Fruit fly (Drosophila melanogaster) whole organism, prepupa: ENCODE data around the gene CG31524.
A peak's percentile ranks its signal among the peaks of the same experiment; 100 is the strongest.

Experiments used
- CG10631 ChIP-seq: fragments of 200-800 bp; sonication (Bioruptor generic); optimal IDR thresholded peaks from 2 replicates; lab custom pipeline; 2016; ENCODE audit warnings: missing biosample characterization, missing genetic modification characterization
- CG10669 ChIP-seq: fragments of 200-800 bp; sonication (Bioruptor generic); optimal IDR thresholded peaks from 3 replicates; lab custom pipeline; 2018; ENCODE audit warnings: missing biosample characterization, mild to moderate bottlenecking, missing genetic modification characterization, moderate library complexity
- CG11294 ChIP-seq: fragments of 200-800 bp; sonication (Bioruptor generic); IDR thresholded peaks from 2 replicates; pipeline ENCODE4 v1.3.6; 2022; ENCODE audit warnings: missing biosample characterization, missing genetic modification characterization
- CG11762 ChIP-seq: fragments of 200-800 bp; sonication (Bioruptor generic); optimal IDR thresholded peaks from 3 replicates; lab custom pipeline; 2016; ENCODE audit warnings: missing biosample characterization, missing genetic modification characterization; ENCODE audit not compliant: insufficient read depth
- CG15336 ChIP-seq: fragments of 200-800 bp; sonication (Bioruptor generic); IDR thresholded peaks from 2 replicates; pipeline ENCODE4 v1.3.6; 2022; ENCODE audit warnings: missing biosample characterization, missing genetic modification characterization
- CG16779 ChIP-seq: fragments of 200-800 bp; sonication (Bioruptor generic); optimal IDR thresholded peaks from 3 replicates; lab custom pipeline; 2017; ENCODE audit warnings: missing biosample characterization, mild to moderate bottlenecking, missing genetic modification characterization
- CG3032 ChIP-seq: fragments of 200-800 bp; optimal IDR thresholded peaks from 2 replicates; lab custom pipeline; 2019; ENCODE audit warnings: missing biosample characterization, mild to moderate bottlenecking, missing genetic modification characterization, moderate library complexity
- CG31627 ChIP-seq: fragments of 200-800 bp; sonication (Bioruptor generic); optimal IDR thresholded peaks from 3 replicates; lab custom pipeline; 2016; ENCODE audit warnings: missing biosample characterization, missing genetic modification characterization
- CG32006 ChIP-seq: fragments of 200-800 bp; sonication (Bioruptor generic); optimal IDR thresholded peaks from 3 replicates; lab custom pipeline; 2017; ENCODE audit warnings: missing biosample characterization, mild to moderate bottlenecking, missing genetic modification characterization
- CG6808 ChIP-seq: fragments of 200-800 bp; sonication (Bioruptor generic); optimal IDR thresholded peaks from 3 replicates; lab custom pipeline; 2017; ENCODE audit warnings: missing biosample characterization, missing genetic modification characterization, mild to moderate bottlenecking, moderate library complexity, missing genetic modification reagents
- CG6854 ChIP-seq: fragments of 200-800 bp; sonication (Bioruptor generic); optimal IDR thresholded peaks from 2 replicates; lab custom pipeline; 2017; ENCODE audit warnings: missing biosample characterization, mild to moderate bottlenecking, missing genetic modification characterization
- CG8319 ChIP-seq: fragments of 200-800 bp; sonication (Bioruptor generic); optimal IDR thresholded peaks from 3 replicates; lab custom pipeline; 2016; ENCODE audit warnings: missing biosample characterization, missing genetic modification characterization
- CG9139 ChIP-seq: fragments of 200-800 bp; sonication (Bioruptor generic); optimal IDR thresholded peaks from 3 replicates; lab custom pipeline; 2017; ENCODE audit warnings: missing biosample characterization, mild to moderate bottlenecking, missing genetic modification characterization
- Eip75B ChIP-seq: fragments of 200-800 bp; sonication (Bioruptor generic); optimal IDR thresholded peaks from 3 replicates; lab custom pipeline; 2016; ENCODE audit warnings: missing biosample characterization, missing genetic modification characterization
- Eip78C ChIP-seq: fragments of 200-800 bp; sonication (Bioruptor generic); peaks from one replicate; lab custom pipeline; 2016; ENCODE audit warnings: missing biosample characterization, missing genetic modification characterization
- Ets96B ChIP-seq: fragments of 200-800 bp; optimal IDR thresholded peaks from 2 replicates; lab custom pipeline; 2019; ENCODE audit warnings: missing biosample characterization, mild to moderate bottlenecking, missing genetic modification characterization, moderate library complexity
- Hr38 ChIP-seq: sonication (Bioruptor generic); optimal IDR thresholded peaks from 2 replicates; lab custom pipeline; 2016; ENCODE audit warnings: missing biosample characterization, missing genetic modification characterization
- Hr39 ChIP-seq: fragments of 200-800 bp; sonication (Bioruptor generic); optimal IDR thresholded peaks from 2 replicates; lab custom pipeline; 2016; ENCODE audit warnings: missing biosample characterization, missing genetic modification characterization
- Hr4 ChIP-seq: fragments of 200-800 bp; sonication (Bioruptor generic); optimal IDR thresholded peaks from 3 replicates; lab custom pipeline; 2016; ENCODE audit warnings: missing biosample characterization, missing genetic modification characterization
- Lpt ChIP-seq: fragments of 200-800 bp; sonication (Bioruptor generic); optimal IDR thresholded peaks from 3 replicates; lab custom pipeline; 2016; ENCODE audit warnings: missing biosample characterization, missing genetic modification characterization
- Met ChIP-seq: fragments of 200-800 bp; sonication (Bioruptor generic); optimal IDR thresholded peaks from 3 replicates; lab custom pipeline; 2016; ENCODE audit warnings: missing biosample characterization, missing genetic modification characterization
- OdsH ChIP-seq: fragments of 200-800 bp; sonication (Bioruptor generic); optimal IDR thresholded peaks from 3 replicates; lab custom pipeline; 2016; ENCODE audit warnings: missing biosample characterization, missing genetic modification characterization
- Sox102F ChIP-seq: fragments of 200-800 bp; sonication (Bioruptor generic); optimal IDR thresholded peaks from 2 replicates; lab custom pipeline; 2016; ENCODE audit warnings: missing biosample characterization, mild to moderate bottlenecking, missing genetic modification characterization
- Sox14 ChIP-seq: fragments of 200-800 bp; sonication (Bioruptor generic); optimal IDR thresholded peaks from 3 replicates; lab custom pipeline; 2016; ENCODE audit warnings: missing biosample characterization, missing genetic modification characterization
- Sox15 ChIP-seq: fragments of 200-800 bp; sonication (Bioruptor generic); optimal IDR thresholded peaks from 3 replicates; lab custom pipeline; 2016; ENCODE audit warnings: missing biosample characterization, missing genetic modification characterization
- acj6 ChIP-seq: fragments of 200-800 bp; sonication (Bioruptor generic); optimal IDR thresholded peaks from 3 replicates; lab custom pipeline; 2016; ENCODE audit warnings: missing biosample characterization, missing genetic modification characterization
- cyc ChIP-seq: fragments of 200-800 bp; sonication (Bioruptor generic); optimal IDR thresholded peaks from 3 replicates; lab custom pipeline; 2016; ENCODE audit warnings: missing biosample characterization, missing genetic modification characterization
- dac ChIP-seq: fragments of 200-800 bp; sonication (Bioruptor generic); optimal IDR thresholded peaks from 2 replicates; lab custom pipeline; 2017; ENCODE audit warnings: missing biosample characterization, mild to moderate bottlenecking, missing genetic modification characterization
- dsx ChIP-seq: fragments of 200-800 bp; optimal IDR thresholded peaks from 3 replicates; lab custom pipeline; 2019; ENCODE audit warnings: missing biosample characterization, mild to moderate bottlenecking, missing genetic modification characterization, moderate library complexity; ENCODE audit not compliant: poor library complexity, severe bottlenecking
- eg ChIP-seq: fragments of 200-800 bp; sonication (Bioruptor generic); IDR thresholded peaks from 3 replicates; pipeline ENCODE4 v1.3.6; 2022; ENCODE audit warnings: missing biosample characterization, missing genetic modification characterization
- fd59A ChIP-seq: fragments of 200-800 bp; sonication (Bioruptor generic); optimal IDR thresholded peaks from 2 replicates; lab custom pipeline; 2017; ENCODE audit warnings: missing biosample characterization, mild to moderate bottlenecking, missing genetic modification characterization, missing genetic modification reagents
- fd85E ChIP-seq: fragments of 200-800 bp; sonication (Bioruptor generic); optimal IDR thresholded peaks from 3 replicates; lab custom pipeline; 2016; ENCODE audit warnings: missing biosample characterization, missing genetic modification characterization
- fkh ChIP-seq: fragments of 200-800 bp; sonication (Bioruptor generic); optimal IDR thresholded peaks from 3 replicates; lab custom pipeline; 2017; ENCODE audit warnings: missing biosample characterization, mild to moderate bottlenecking, missing genetic modification characterization, moderate library complexity
- lz ChIP-seq: fragments of 200-800 bp; sonication (Bioruptor generic); optimal IDR thresholded peaks from 3 replicates; lab custom pipeline; 2016; ENCODE audit warnings: missing biosample characterization, missing genetic modification characterization
- salr ChIP-seq, 2 experiments: fragments of 200-800 bp; sonication (Bioruptor generic); optimal IDR thresholded peaks; 3 replicates each; lab custom pipeline; 2016 to 2018; ENCODE audit warnings: missing biosample characterization in 2 of 2, missing genetic modification characterization in 2 of 2, mild to moderate bottlenecking in 1 of 2
- spab ChIP-seq: fragments of 200-800 bp; sonication (Bioruptor generic); optimal IDR thresholded peaks from 2 replicates; lab custom pipeline; 2017; ENCODE audit warnings: missing biosample characterization, mild to moderate bottlenecking, missing genetic modification characterization, missing genetic modification reagents
- svp ChIP-seq: fragments of 200-800 bp; sonication (Bioruptor generic); peaks from one replicate; lab custom pipeline; 2016; ENCODE audit warnings: missing biosample characterization, missing genetic modification characterization
- topi ChIP-seq: fragments of 200-800 bp; sonication (Bioruptor generic); optimal IDR thresholded peaks from 3 replicates; lab custom pipeline; 2016; ENCODE audit warnings: missing biosample characterization, missing genetic modification characterization
- vri ChIP-seq: fragments of 200-800 bp; sonication (Bioruptor generic); optimal IDR thresholded peaks from 3 replicates; lab custom pipeline; 2016; ENCODE audit warnings: missing biosample characterization, mild to moderate bottlenecking, missing genetic modification characterization

Gene CG31524

dm6 chr3R:30540196-30540595 lies 26.0 kb upstream of the CG31524 start (continued):
- TF ChIP-seq vri (GFP tag; lab: Kevin White, UChicago) (no peak), fd85E (GFP tag; lab: Kevin White, UChicago) (no peak), CG16779 (tag; lab: Kevin White, UChicago) (peak; percentile 9), Sox14 (GFP tag; lab: Kevin White, UChicago) (peak; percentile 58), Hr38 (no peak), fd59A (GFP tag; lab: Kevin White, UChicago) (peak; percentile 24), Lpt (GFP tag; lab: Kevin White, UChicago) (peak; percentile 38), Sox15 (GFP tag; lab: Kevin White, UChicago) (peak; percentile 46), CG32006 (GFP tag; lab: Kevin White, UChicago) (peak; percentile 64), topi (GFP tag; lab: Kevin White, UChicago) (peak; percentile 56), CG15336 (peak; percentile 81), CG6854 (GFP tag; lab: Kevin White, UChicago) (no peak), CG10631 (GFP tag; lab: Kevin White, UChicago) (peak; percentile 55), salr (GFP tag; optimal IDR thresholded peaks at IDR 0.05; lab: Kevin White, UChicago) (peak; percentile 33 to 55), spab (GFP tag; lab: Kevin White, UChicago) (peak; percentile 37), CG10669 (GFP tag; lab: Kevin White, UChicago) (peak; percentile 58), CG3032 (tag; lab: Kevin White, UChicago) (no peak), CG11762 (GFP tag; lab: Kevin White, UChicago) (peak; percentile 43), Ets96B (peak; percentile 42), dsx (GFP tag; lab: Kevin White, UChicago) (no peak), CG8319 (GFP tag; lab: Kevin White, UChicago) (peak; percentile 22), Met (peak; percentile 47), eg (GFP tag; lab: Robert Waterston, UW) (peak; percentile 86), acj6 (GFP tag; lab: Kevin White, UChicago) (peak; percentile 47), OdsH (GFP tag; lab: Kevin White, UChicago) (peak; percentile 69), Eip78C (GFP tag; lab: Kevin White, UChicago) (peak; percentile 78), CG9139 (GFP tag; lab: Kevin White, UChicago) (no peak), cyc (peak; percentile 82), Hr4 (GFP tag; lab: Kevin White, UChicago) (peak; percentile 70), CG11294 (GFP tag; lab: Robert Waterston, UW) (peak; percentile 79), CG6808 (GFP tag; lab: Kevin White, UChicago) (peak; percentile 33), Sox102F (peak; percentile 33), lz (GFP tag; lab: Kevin White, UChicago) (peak; percentile 64)
- TF ChIP-seq, all 60 proteins: peak for 51

- no peak for TF ChIP-seq CG6854 (GFP tag; lab: Kevin White, UChicago)
- no peak for TF ChIP-seq CG11762 (GFP tag; lab: Kevin White, UChicago)
- peak; percentile 73 for TF ChIP-seq fkh (GFP tag; lab: Kevin White, UChicago)
These were observed 22.8 kb upstream of the CG31524 start for dm6 chr3R:30536919-30537318.

DNA sequence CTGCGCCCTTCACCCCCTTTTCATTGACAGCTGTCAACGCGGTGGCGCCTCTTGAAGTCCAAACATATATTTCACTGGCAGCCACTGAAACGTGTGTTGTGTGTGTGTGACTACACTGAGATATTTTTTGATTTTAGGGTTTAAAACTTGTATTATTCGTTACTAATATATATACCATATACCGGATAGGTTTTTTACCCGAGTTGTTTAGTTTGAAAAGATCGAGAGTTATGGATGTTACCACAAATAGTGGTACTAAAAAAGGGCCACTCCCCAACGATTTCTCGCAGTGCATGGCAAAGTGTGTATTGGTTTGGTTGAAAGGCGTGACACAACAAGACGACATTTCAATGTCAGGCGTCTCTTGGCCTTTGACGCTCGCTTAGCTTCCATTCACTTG lies 22.3 kb upstream of the CG31524 start:
- no peak for TF ChIP-seq Eip75B
- TF ChIP-seq dac (GFP tag; lab: Kevin White, UChicago) = no peak
- no peak for TF ChIP-seq salr (GFP tag; optimal IDR thresholded peaks at IDR 0.05; lab: Kevin White, UChicago)
- TF ChIP-seq svp (GFP tag; lab: Kevin White, UChicago) = no peak
- no peak for TF ChIP-seq Hr39
- no peak for TF ChIP-seq CG10631 (GFP tag; lab: Kevin White, UChicago)
- TF ChIP-seq CG6808 (GFP tag; lab: Kevin White, UChicago) = no peak
- no peak for TF ChIP-seq Sox14 (GFP tag; lab: Kevin White, UChicago)
- no peak for TF ChIP-seq vri (GFP tag; lab: Kevin White, UChicago)
- no peak for TF ChIP-seq CG31627 (GFP tag; lab: Kevin White, UChicago)
